Worm (Caenorhabditis elegans) whole organism, late embryonic: ENCODE measurements around the gene gspd-1.
"Not testable (repeated sequence)": the region's sequence is repeated elsewhere in the genome, so short reads cannot be mapped to it uniquely, and the experiment has no call there.

Experiments
- C38D4.7 ChIP-seq: fragments of 200-800 bp; sonication (Bioruptor generic); optimal IDR thresholded peaks from 2 replicates; lab custom pipeline; 2018; ENCODE audit warnings: mild to moderate bottlenecking, missing genetic modification characterization, moderate library complexity, missing compliant biosample characterization
- F13H6.1 ChIP-seq: sonication (generic microtip); optimal IDR thresholded peaks from 2 replicates; lab custom pipeline; 2016; ENCODE audit warnings: missing genetic modification characterization, missing compliant biosample characterization
- K02D7.2 ChIP-seq: sonication (generic microtip); optimal IDR thresholded peaks from 2 replicates; lab custom pipeline; 2017; ENCODE audit warnings: mild to moderate bottlenecking, missing genetic modification characterization, missing compliant biosample characterization
- Y22D7AL.16 ChIP-seq: sonication (generic microtip); optimal IDR thresholded peaks from 2 replicates; lab custom pipeline; 2016; ENCODE audit warnings: missing genetic modification characterization, missing compliant biosample characterization
- ahr-1 ChIP-seq: sonication (generic microtip); optimal IDR thresholded peaks from 2 replicates; lab custom pipeline; 2016; ENCODE audit warnings: missing genetic modification characterization, missing compliant biosample characterization
- ceh-2 ChIP-seq: sonication (generic microtip); optimal IDR thresholded peaks from 2 replicates; lab custom pipeline; 2016; ENCODE audit warnings: missing genotype, missing genetic modification characterization, missing compliant biosample characterization
- ceh-22 ChIP-seq: sonication (generic microtip); optimal IDR thresholded peaks from 2 replicates; lab custom pipeline; 2017; ENCODE audit warnings: missing biosample characterization, missing genetic modification characterization
- ceh-24 ChIP-seq: sonication (generic microtip); optimal IDR thresholded peaks from 2 replicates; lab custom pipeline; 2016; ENCODE audit warnings: mild to moderate bottlenecking, missing genetic modification characterization, missing compliant biosample characterization
- ceh-45 ChIP-seq: fragments of 200-800 bp; sonication (Bioruptor generic); IDR thresholded peaks from 2 replicates; pipeline ENCODE4 v1.3.6; 2022; ENCODE audit warnings: missing genetic modification reagents, missing genetic modification characterization, missing compliant biosample characterization
- ceh-48 ChIP-seq: sonication (generic microtip); optimal IDR thresholded peaks from 2 replicates; lab custom pipeline; 2016; ENCODE audit warnings: missing genetic modification characterization, inconsistent platforms, missing compliant biosample characterization
- ceh-6 ChIP-seq: fragments of 200-800 bp; sonication (Bioruptor generic); optimal IDR thresholded peaks from 2 replicates; lab custom pipeline; 2018; ENCODE audit warnings: mild to moderate bottlenecking, missing genetic modification characterization, missing compliant biosample characterization
- che-1 ChIP-seq: sonication (generic microtip); optimal IDR thresholded peaks from 2 replicates; lab custom pipeline; 2016; ENCODE audit warnings: mild to moderate bottlenecking, missing genetic modification characterization, missing compliant biosample characterization
- elt-2 ChIP-seq: sonication (generic microtip); optimal IDR thresholded peaks from 2 replicates; lab custom pipeline; 2016; ENCODE audit warnings: missing genetic modification reagents, missing genetic modification characterization, missing compliant biosample characterization
- ets-4 ChIP-seq: sonication (generic microtip); optimal IDR thresholded peaks from 2 replicates; lab custom pipeline; 2016; ENCODE audit warnings: missing genetic modification characterization, missing compliant biosample characterization
- eyg-1 ChIP-seq: sonication (generic microtip); optimal IDR thresholded peaks from 2 replicates; lab custom pipeline; 2016; ENCODE audit warnings: missing genotype, missing genetic modification characterization, missing compliant biosample characterization
- fkh-6 ChIP-seq: sonication (generic microtip); optimal IDR thresholded peaks from 2 replicates; lab custom pipeline; 2016; ENCODE audit warnings: missing genetic modification characterization, missing compliant biosample characterization
- hlh-30 ChIP-seq: sonication (generic microtip); optimal IDR thresholded peaks from 2 replicates; lab custom pipeline; 2017; ENCODE audit warnings: antibody characterized with exemption, missing genetic modification characterization, missing compliant biosample characterization; ENCODE audit not compliant: insufficient read depth
- hlh-6 ChIP-seq: sonication (generic microtip); optimal IDR thresholded peaks from 2 replicates; lab custom pipeline; 2016; ENCODE audit warnings: missing genotype, missing genetic modification characterization, missing compliant biosample characterization
- hlh-8 ChIP-seq: sonication (generic microtip); optimal IDR thresholded peaks from 2 replicates; lab custom pipeline; 2016; ENCODE audit warnings: missing genotype, missing genetic modification characterization, missing compliant biosample characterization
- lin-11 ChIP-seq: fragments of 200-800 bp; sonication (Bioruptor generic); optimal IDR thresholded peaks from 2 replicates; lab custom pipeline; 2018; ENCODE audit warnings: mild to moderate bottlenecking, missing genetic modification characterization, missing compliant biosample characterization
- mec-3 ChIP-seq: sonication (generic microtip); optimal IDR thresholded peaks from 2 replicates; lab custom pipeline; 2016; ENCODE audit warnings: borderline replicate concordance, missing genetic modification characterization, missing compliant biosample characterization
- nfya-1 ChIP-seq: sonication (generic microtip); optimal IDR thresholded peaks from 2 replicates; lab custom pipeline; 2017; ENCODE audit warnings: missing genetic modification characterization, mild to moderate bottlenecking, missing compliant biosample characterization, antibody characterized with exemption, moderate library complexity
- odd-2 ChIP-seq: sonication (generic microtip); optimal IDR thresholded peaks from 2 replicates; lab custom pipeline; 2017; ENCODE audit warnings: antibody characterized with exemption, mild to moderate bottlenecking, missing genetic modification characterization, missing compliant biosample characterization
- pax-1 ChIP-seq: fragments of 150-350 bp; optimal IDR thresholded peaks from 2 replicates; lab custom pipeline; 2014; ENCODE audit warnings: missing biosample characterization, missing genetic modification characterization
- pha-4 ChIP-seq: fragments of 150-350 bp; optimal IDR thresholded peaks from 2 replicates; lab custom pipeline; 2018; ENCODE audit warnings: missing biosample characterization, missing genetic modification reagents, missing genetic modification characterization
- pqm-1 ChIP-seq: sonication (generic microtip); optimal IDR thresholded peaks from 2 replicates; lab custom pipeline; 2016; ENCODE audit warnings: missing genetic modification characterization, missing compliant biosample characterization
- ref-2 ChIP-seq: sonication (generic microtip); optimal IDR thresholded peaks from 2 replicates; lab custom pipeline; 2016; ENCODE audit warnings: missing genetic modification characterization, missing compliant biosample characterization
- tbx-7 ChIP-seq: sonication (generic microtip); optimal IDR thresholded peaks from 2 replicates; lab custom pipeline; 2016; ENCODE audit warnings: missing genotype, missing genetic modification characterization, missing compliant biosample characterization
- unc-3 ChIP-seq, 2 experiments: fragments of 200-800 bp in 1 of 2; sonication (Bioruptor generic) in 1 of 2; sonication (generic microtip) in 1 of 2; conservative IDR thresholded peaks in 1 of 2; optimal IDR thresholded peaks in 1 of 2; 2 replicates each; pipeline versions ENCODE4 v1.3.6 to Lab custom; 2016 to 2022; ENCODE audit warnings: missing compliant biosample characterization in 2 of 2, missing genetic modification characterization in 2 of 2, missing genetic modification reagents in 1 of 2
- unc-55 ChIP-seq: sonication (generic microtip); optimal IDR thresholded peaks from 2 replicates; lab custom pipeline; 2017; ENCODE audit warnings: missing biosample characterization, missing genetic modification reagents, missing genetic modification characterization
- unc-86 ChIP-seq: sonication (generic microtip); optimal IDR thresholded peaks from 2 replicates; lab custom pipeline; 2016; ENCODE audit warnings: missing genetic modification characterization, missing compliant biosample characterization
- zip-5 ChIP-seq: sonication (generic microtip); optimal IDR thresholded peaks from 2 replicates; lab custom pipeline; 2016; ENCODE audit warnings: missing genetic modification characterization, missing compliant biosample characterization

gspd-1 gene

ce11 chrIV:11324741-11325140 lies 7.5 kb downstream of the gspd-1 start, which contains the start of gene his-48:
his-48 (plus strand) TSS chrIV:11324745.
- not testable (repeated sequence) for TF ChIP-seq unc-86, nfya-1, mec-3 (tag; lab: Kevin White, UChicago)

ce11 chrIV:11326939-11327565 lies 9.8 kb downstream of the gspd-1 start, which contains the start of gene B0035.21:
B0035.21 (plus strand) TSS chrIV:11327260.
- TF ChIP-seq lin-11 (tag; lab: Kevin White, UChicago) (no peak), che-1 (tag; lab: Kevin White, UChicago) (no peak), ceh-48 (tag; lab: Kevin White, UChicago) (no peak), ceh-2 (tag; lab: Kevin White, UChicago) (no peak), ceh-45 (GFP tag; lab: Robert Waterston, UW) (no peak), pha-4 (tag; lab: Kevin White, UChicago) (no peak), tbx-7 (tag; lab: Kevin White, UChicago) (no peak), nfya-1 (tag; lab: Kevin White, UChicago) (no peak), elt-2 (tag; lab: Kevin White, UChicago) (no peak), pax-1 (tag; lab: Kevin White, UChicago) (no peak), hlh-30 (tag; lab: Kevin White, UChicago) (no peak), K02D7.2 (no peak)

DNA sequence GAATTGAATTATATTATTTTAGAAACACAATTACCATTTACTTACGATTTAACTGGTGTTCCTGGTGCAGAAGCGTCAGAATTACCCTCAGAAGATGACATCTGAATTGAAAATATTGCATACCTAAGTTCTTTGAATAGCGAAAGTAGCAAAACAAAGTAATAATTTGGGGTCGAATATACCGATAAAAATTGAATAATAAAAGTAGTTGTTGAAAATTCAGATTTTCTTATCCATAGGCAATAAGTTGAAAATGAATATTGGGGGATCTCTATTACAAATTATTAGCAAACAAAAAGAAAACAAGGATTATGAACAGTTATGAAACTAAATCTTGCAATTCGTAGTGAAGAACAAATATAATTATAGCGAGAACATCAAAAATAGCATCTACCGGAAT lies 12.1 kb downstream of the gspd-1 start, which contains the start of gene leo-1:
Gene leo-1 (minus strand): TSS at position 101 of the 400 bp plus-strand sequence.
- TF ChIP-seq odd-2, result no peak
- no peak for TF ChIP-seq C38D4.7
- no peak for TF ChIP-seq ahr-1
- TF ChIP-seq eyg-1 (tag; lab: Kevin White, UChicago), result no peak
- TF ChIP-seq ceh-2 (tag; lab: Kevin White, UChicago), result no peak
- no peak for TF ChIP-seq ets-4 (tag; lab: Kevin White, UChicago)
- no peak for TF ChIP-seq Y22D7AL.16 (tag; lab: Kevin White, UChicago)
- no peak for TF ChIP-seq hlh-8
- TF ChIP-seq zip-5 (tag; lab: Kevin White, UChicago), result no peak

DNA sequence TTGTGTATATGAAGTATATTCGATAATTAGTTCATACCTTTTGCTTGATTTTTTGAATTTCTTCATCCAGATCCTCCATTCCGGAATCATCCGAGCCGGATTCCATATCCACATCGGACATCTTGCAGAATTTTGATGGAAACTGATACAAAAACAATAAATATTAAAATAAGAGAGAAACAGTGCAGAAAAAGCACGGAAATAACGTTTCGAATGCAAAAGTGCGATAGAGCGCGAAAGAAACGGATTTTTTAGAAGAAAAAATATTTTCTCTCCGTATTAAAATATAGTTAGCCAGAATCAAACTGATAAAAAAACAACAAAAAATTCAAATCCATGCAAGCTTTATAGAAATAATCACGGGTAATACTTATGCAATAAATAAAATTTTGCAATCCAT lies 15.5 kb downstream of the gspd-1 start, which contains the start of gene sart-3:
Gene sart-3 (minus strand): TSS at position 219 of the 400 bp plus-strand sequence.
- TF ChIP-seq hlh-30 (tag; lab: Kevin White, UChicago), result no peak
- no peak for TF ChIP-seq pqm-1 (tag; lab: Kevin White, UChicago)
- TF ChIP-seq ceh-22 (tag; lab: Kevin White, UChicago), result no peak
- TF ChIP-seq Y22D7AL.16 (tag; lab: Kevin White, UChicago), result no peak
- TF ChIP-seq ceh-6, result no peak
- no peak for TF ChIP-seq mec-3 (tag; lab: Kevin White, UChicago)
- no peak for TF ChIP-seq unc-55 (GFP tag; lab: Kevin White, UChicago)
- no peak for TF ChIP-seq F13H6.1
- TF ChIP-seq ceh-24 (tag; lab: Kevin White, UChicago), result no peak
- no peak for TF ChIP-seq lin-11 (tag; lab: Kevin White, UChicago)
- TF ChIP-seq hlh-6 (tag; lab: Kevin White, UChicago), result no peak
- TF ChIP-seq fkh-6, result no peak
- no peak for TF ChIP-seq pha-4 (tag; lab: Kevin White, UChicago)
- no peak for TF ChIP-seq unc-3 (GFP tag; conservative IDR thresholded peaks at IDR 0.05; lab: Robert Waterston, UW)
- TF ChIP-seq unc-3 (tag; optimal IDR thresholded peaks at IDR 0.05; lab: Kevin White, UChicago), result no peak
- no peak for TF ChIP-seq C38D4.7
- TF ChIP-seq ref-2 (tag; lab: Kevin White, UChicago), result no peak
- TF ChIP-seq ceh-2 (tag; lab: Kevin White, UChicago), result no peak
- TF ChIP-seq K02D7.2, result no peak
